Fruit fly (Drosophila melanogaster) whole organism, embryonic: ENCODE data around the gene Srg3.

Experiments used
- Adf1 ChIP-seq: fragments of 200-800 bp; sonication (Bioruptor generic); IDR thresholded peaks from 2 replicates; pipeline ENCODE4 v1.3.6; 2022; ENCODE audit warnings: missing biosample characterization, missing genetic modification characterization
- Awh ChIP-seq: fragments of 200-800 bp; sonication (Bioruptor generic); IDR thresholded peaks from 2 replicates; pipeline ENCODE4, ENCODE4 v1.3.6; 2022; ENCODE audit warnings: missing biosample characterization, missing genetic modification characterization
- CG10321 ChIP-seq: fragments of 200-800 bp; sonication (Bioruptor generic); IDR thresholded peaks from 2 replicates; pipeline ENCODE4 v1.3.6; 2022; ENCODE audit warnings: missing biosample characterization, missing genetic modification characterization
- CG11085 ChIP-seq: fragments of 200-800 bp; sonication (Bioruptor generic); IDR thresholded peaks from 2 replicates; pipeline ENCODE4 v1.3.6; 2022; ENCODE audit warnings: missing biosample characterization, missing genetic modification characterization
- CG12391 ChIP-seq: fragments of 200-800 bp; sonication (Bioruptor generic); optimal IDR thresholded peaks from 3 replicates; lab custom pipeline; 2018; ENCODE audit warnings: missing biosample characterization, mild to moderate bottlenecking, missing genetic modification characterization, moderate library complexity
- CG13775 ChIP-seq: fragments of 200-800 bp; sonication (Bioruptor generic); optimal IDR thresholded peaks from 3 replicates; lab custom pipeline; 2017; ENCODE audit warnings: missing biosample characterization, mild to moderate bottlenecking, missing genetic modification characterization
- CG17829 ChIP-seq: fragments of 200-800 bp; optimal IDR thresholded peaks from 2 replicates; lab custom pipeline; 2019; ENCODE audit warnings: missing biosample characterization, mild to moderate bottlenecking, missing genetic modification characterization, moderate library complexity
- CG18011 ChIP-seq: fragments of 200-800 bp; sonication (Bioruptor generic); optimal IDR thresholded peaks from 2 replicates; lab custom pipeline; 2017; ENCODE audit warnings: missing biosample characterization, missing genetic modification characterization, mild to moderate bottlenecking, moderate library complexity, missing genotype
- CG18764 ChIP-seq: fragments of 200-800 bp; sonication (Bioruptor generic); optimal IDR thresholded peaks from 3 replicates; lab custom pipeline; 2016; ENCODE audit warnings: missing biosample characterization, missing genetic modification characterization
- CG30403 ChIP-seq: fragments of 200-800 bp; sonication (Bioruptor generic); optimal IDR thresholded peaks from 3 replicates; lab custom pipeline; 2016; ENCODE audit warnings: missing biosample characterization, missing genetic modification characterization
- CG30431 ChIP-seq: fragments of 200-800 bp; sonication (Bioruptor generic); optimal IDR thresholded peaks from 2 replicates; lab custom pipeline; 2017; ENCODE audit warnings: missing biosample characterization, missing genetic modification characterization
- CG31365 ChIP-seq: fragments of 200-800 bp; sonication (Bioruptor generic); optimal IDR thresholded peaks from 2 replicates; lab custom pipeline; 2018; ENCODE audit warnings: missing biosample characterization, mild to moderate bottlenecking, missing genetic modification characterization
- CG34224 ChIP-seq: fragments of 200-800 bp; sonication (Bioruptor generic); IDR thresholded peaks from 3 replicates; pipeline ENCODE4 v1.3.6; 2022; ENCODE audit warnings: missing biosample characterization, missing genetic modification characterization; ENCODE audit not compliant: partially characterized antibody
- CG4360 ChIP-seq: fragments of 200-800 bp; sonication (Bioruptor generic); IDR thresholded peaks from 2 replicates; pipeline ENCODE4 v1.3.6; 2022; ENCODE audit warnings: missing biosample characterization, missing genetic modification characterization
- CG6683 ChIP-seq: fragments of 200-800 bp; sonication (Bioruptor generic); optimal IDR thresholded peaks from 2 replicates; lab custom pipeline; 2017; ENCODE audit warnings: missing biosample characterization, mild to moderate bottlenecking, missing genetic modification characterization, missing genetic modification reagents
- CG6765 ChIP-seq: fragments of 200-800 bp; sonication (Bioruptor generic); optimal IDR thresholded peaks from 3 replicates; lab custom pipeline; 2017; ENCODE audit warnings: missing biosample characterization, mild to moderate bottlenecking, missing genetic modification characterization
- D ChIP-seq, 2 experiments: fragments of 200-800 bp in 1 of 2; fragments of >200 bp in 1 of 2; sonication (Bioruptor generic) in 1 of 2; optimal IDR thresholded peaks; 2 replicates in 1 of 2; 3 replicates in 1 of 2; lab custom pipeline; 2017; ENCODE audit warnings: mild to moderate bottlenecking in 1 of 2, missing biosample characterization in 1 of 2, missing genetic modification characterization in 1 of 2, missing genetic modification reagents in 1 of 2
- Dip3 ChIP-seq: fragments of 200-800 bp; sonication (Bioruptor generic); optimal IDR thresholded peaks from 3 replicates; lab custom pipeline; 2016; ENCODE audit warnings: missing biosample characterization, missing genetic modification characterization
- HmgZ ChIP-seq: fragments of 200-800 bp; sonication (Bioruptor generic); optimal IDR thresholded peaks from 2 replicates; lab custom pipeline; 2018; ENCODE audit warnings: missing biosample characterization, mild to moderate bottlenecking, missing genetic modification characterization
- Hr78 ChIP-seq, 2 experiments: fragments of 200-800 bp in 1 of 2; fragments of >200 bp in 1 of 2; sonication (Bioruptor generic) in 1 of 2; optimal IDR thresholded peaks; 2 replicates each; lab custom pipeline; 2017 to 2019; ENCODE audit warnings: missing biosample characterization in 2 of 2, missing genetic modification characterization in 2 of 2, mild to moderate bottlenecking in 1 of 2, moderate library complexity in 1 of 2
- Jarid2 ChIP-seq: fragments of 200-800 bp; sonication (Bioruptor generic); optimal IDR thresholded peaks from 3 replicates; lab custom pipeline; 2017; ENCODE audit warnings: mild to moderate bottlenecking, missing biosample characterization, missing genetic modification reagents, missing genetic modification characterization
- MESR4 ChIP-seq: fragments of 200-800 bp; sonication (Bioruptor generic); optimal IDR thresholded peaks from 2 replicates; lab custom pipeline; 2018; ENCODE audit warnings: missing biosample characterization, mild to moderate bottlenecking, missing genetic modification characterization, moderate library complexity
- NC2β ChIP-seq: fragments of 200-800 bp; sonication (Bioruptor generic); optimal IDR thresholded peaks from 2 replicates; lab custom pipeline; 2016; ENCODE audit warnings: missing biosample characterization, missing genetic modification characterization
- Pdp1 ChIP-seq, 2 experiments: fragments of 200-800 bp; sonication (Bioruptor generic); optimal IDR thresholded peaks; 3 replicates each; lab custom pipeline; 2016; ENCODE audit warnings: missing biosample characterization in 2 of 2, missing genetic modification characterization in 2 of 2, mild to moderate bottlenecking in 1 of 2, moderate library complexity in 1 of 2
- Ptx1 ChIP-seq: fragments of 200-800 bp; sonication (Bioruptor generic); IDR thresholded peaks from 2 replicates; pipeline ENCODE4 v1.3.6; 2022; ENCODE audit warnings: missing biosample characterization, missing genetic modification characterization
- Scr ChIP-seq: fragments of 200-800 bp; sonication (Bioruptor generic); IDR thresholded peaks from 2 replicates; pipeline ENCODE4 v1.3.6; 2022; ENCODE audit warnings: missing biosample characterization, missing genetic modification characterization; ENCODE audit not compliant: partially characterized antibody
- Sry-β ChIP-seq: fragments of 200-800 bp; sonication (Bioruptor generic); optimal IDR thresholded peaks from 2 replicates; lab custom pipeline; 2018; ENCODE audit warnings: missing biosample characterization, mild to moderate bottlenecking, missing genetic modification characterization, moderate library complexity
- TFAM ChIP-seq: fragments of 200-800 bp; sonication (Bioruptor generic); optimal IDR thresholded peaks from 2 replicates; lab custom pipeline; 2017; ENCODE audit warnings: missing biosample characterization, missing genetic modification characterization, inconsistent platforms
- Xbp1 ChIP-seq: fragments of 200-800 bp; sonication (Bioruptor generic); optimal IDR thresholded peaks from 3 replicates; lab custom pipeline; 2016; ENCODE audit warnings: missing biosample characterization, mild to moderate bottlenecking, missing genetic modification characterization
- bsh ChIP-seq, 2 experiments: fragments of 200-800 bp; sonication (Bioruptor generic); optimal IDR thresholded peaks; 2 replicates each; lab custom pipeline; 2017 to 2018; ENCODE audit warnings: mild to moderate bottlenecking in 2 of 2, missing biosample characterization in 2 of 2, missing genetic modification characterization in 2 of 2, moderate library complexity in 1 of 2
- chn ChIP-seq: fragments of 200-800 bp; sonication (Bioruptor generic); optimal IDR thresholded peaks from 2 replicates; lab custom pipeline; 2016; ENCODE audit warnings: missing biosample characterization, missing genetic modification characterization
- en ChIP-seq: fragments of 200-800 bp; sonication (Bioruptor generic); optimal IDR thresholded peaks from 2 replicates; lab custom pipeline; 2016; ENCODE audit warnings: missing biosample characterization, missing genetic modification characterization
- fd102C ChIP-seq: fragments of 200-800 bp; sonication (Bioruptor generic); optimal IDR thresholded peaks from 2 replicates; lab custom pipeline; 2018; ENCODE audit warnings: missing biosample characterization, mild to moderate bottlenecking, missing genetic modification characterization, moderate library complexity
- fd3F ChIP-seq: fragments of 200-800 bp; sonication (Bioruptor generic); optimal IDR thresholded peaks from 2 replicates; lab custom pipeline; 2018; ENCODE audit warnings: missing biosample characterization, mild to moderate bottlenecking, missing genetic modification characterization, moderate library complexity
- lilli ChIP-seq: fragments of 200-800 bp; sonication (Bioruptor generic); optimal IDR thresholded peaks from 3 replicates; lab custom pipeline; 2016; ENCODE audit warnings: missing biosample characterization, missing genetic modification characterization
- mld ChIP-seq: fragments of 200-800 bp; sonication (Bioruptor generic); IDR thresholded peaks from 3 replicates; pipeline ENCODE4 v1.3.6; 2022; ENCODE audit warnings: missing biosample characterization, missing genetic modification characterization; ENCODE audit not compliant: partially characterized antibody
- onecut ChIP-seq: fragments of 200-800 bp; sonication (Bioruptor generic); IDR thresholded peaks from 2 replicates; pipeline ENCODE4 v1.3.6; 2022; ENCODE audit warnings: missing biosample characterization, missing genetic modification characterization
- otp ChIP-seq: fragments of 200-800 bp; sonication (Bioruptor generic); IDR thresholded peaks from 3 replicates; pipeline ENCODE4, ENCODE4 v1.3.6; 2022; ENCODE audit warnings: missing biosample characterization, missing genetic modification characterization
- pfk ChIP-seq: fragments of 200-800 bp; sonication (Bioruptor generic); optimal IDR thresholded peaks from 2 replicates; lab custom pipeline; 2018; ENCODE audit warnings: missing biosample characterization, mild to moderate bottlenecking, missing genetic modification characterization, moderate library complexity
- repo ChIP-seq: fragments of 200-800 bp; sonication (Bioruptor generic); optimal IDR thresholded peaks from 2 replicates; lab custom pipeline; 2016; ENCODE audit warnings: missing biosample characterization, missing genetic modification characterization
- row ChIP-seq: fragments of 200-800 bp; sonication (Bioruptor generic); IDR thresholded peaks from 3 replicates; pipeline ENCODE4 v1.3.6; 2022; ENCODE audit warnings: missing biosample characterization, missing genetic modification characterization
- run ChIP-seq: fragments of 200-800 bp; sonication (Bioruptor generic); optimal IDR thresholded peaks from 3 replicates; lab custom pipeline; 2018; ENCODE audit warnings: missing biosample characterization, mild to moderate bottlenecking, missing genetic modification characterization
- scrt ChIP-seq: fragments of 200-800 bp; sonication (Bioruptor generic); optimal IDR thresholded peaks from 2 replicates; lab custom pipeline; 2018; ENCODE audit warnings: missing biosample characterization, mild to moderate bottlenecking, missing genetic modification characterization, moderate library complexity
- sim ChIP-seq: fragments of 200-800 bp; sonication (Bioruptor generic); IDR thresholded peaks from 2 replicates; pipeline ENCODE4 v1.3.6; 2022; ENCODE audit warnings: missing biosample characterization, missing genetic modification characterization
- sisA ChIP-seq: fragments of 200-800 bp; sonication (Bioruptor generic); IDR thresholded peaks from 2 replicates; pipeline ENCODE4 v1.3.6; 2022; ENCODE audit warnings: missing biosample characterization, missing genetic modification characterization
- slou ChIP-seq: fragments of 200-800 bp; sonication (Bioruptor generic); optimal IDR thresholded peaks from 3 replicates; lab custom pipeline; 2016; ENCODE audit warnings: missing biosample characterization, missing genetic modification characterization
- stc ChIP-seq: fragments of 200-800 bp; sonication (Bioruptor generic); IDR thresholded peaks from 2 replicates; pipeline ENCODE4 v1.3.6; 2022; ENCODE audit warnings: missing biosample characterization, missing genetic modification characterization
- tna ChIP-seq: fragments of 200-800 bp; sonication (Bioruptor generic); IDR thresholded peaks from 2 replicates; pipeline ENCODE4 v1.3.6; 2022; ENCODE audit warnings: missing biosample characterization, missing genetic modification characterization; ENCODE audit not compliant: partially characterized antibody
- zfh1 ChIP-seq: fragments of 200-800 bp; sonication (Bioruptor generic); IDR thresholded peaks from 3 replicates; pipeline ENCODE4 v1.3.6; 2022; ENCODE audit warnings: missing biosample characterization, missing genetic modification characterization

Srg3 gene

dm6 chr3L:9461670-9462246 lies 18.7 kb downstream of the Srg3 start (continued):
- no peak for TF ChIP-seq pfk (GFP tag; lab: Kevin White, UChicago)
- peak; percentile 31 for TF ChIP-seq chn (GFP tag; lab: Kevin White, UChicago)
- TF ChIP-seq CG30431 (GFP tag; lab: Kevin White, UChicago), result peak; percentile 27
- 0 out of 3 replicates have a peak, but pooled peaks have one; percentile 51 for TF ChIP-seq zfh1
- no peak for TF ChIP-seq CG6765 (GFP tag; lab: Kevin White, UChicago)
- peak in 1 of 2 experiments; percentile 3 for TF ChIP-seq Pdp1 (GFP tag; optimal IDR thresholded peaks at IDR 0.05; lab: Kevin White, UChicago)
- TF ChIP-seq CG34224 (GFP tag; lab: Robert Waterston, UW), result 0 out of 3 replicates have a peak, but pooled peaks have one; percentile 26
- no peak for TF ChIP-seq MESR4 (GFP tag; lab: Kevin White, UChicago)
- peak; percentile 41 for TF ChIP-seq sisA (GFP tag; lab: Robert Waterston, UW)
- no peak for TF ChIP-seq run (tag; lab: Kevin White, UChicago)
- TF ChIP-seq Xbp1 (GFP tag; lab: Kevin White, UChicago), result peak; percentile 23
- TF ChIP-seq D (optimal IDR thresholded peaks at IDR 0.05; lab: Kevin White, UChicago), result peak; percentile 58
- TF ChIP-seq D (GFP tag; optimal IDR thresholded peaks at IDR 0.05; lab: Kevin White, UChicago), result no peak
- no peak; the same call in 2 of the 3 replicates for TF ChIP-seq row
- no peak for TF ChIP-seq fd3F
- no peak for TF ChIP-seq Sry-β (GFP tag; lab: Kevin White, UChicago)
- TF ChIP-seq repo (GFP tag; lab: Kevin White, UChicago), result no peak
- no peak for TF ChIP-seq CG17829 (tag; lab: Kevin White, UChicago)
- no peak for TF ChIP-seq CG13775 (GFP tag; lab: Kevin White, UChicago)
- peak; percentile 1 for TF ChIP-seq NC2β
- 0 out of 2 replicates have a peak, but pooled peaks have one; percentile 27 for TF ChIP-seq stc (GFP tag; lab: Robert Waterston, UW)
- TF ChIP-seq tna (GFP tag; lab: Robert Waterston, UW), result no peak
- peak in 1 of 2 experiments; percentile 62 for TF ChIP-seq bsh (GFP tag; optimal IDR thresholded peaks at IDR 0.05; lab: Kevin White, UChicago)
- TF ChIP-seq otp (GFP tag; lab: Robert Waterston, UW), result peak; percentile 42; the same call in 2 of the 3 replicates
- peak; percentile 19 for TF ChIP-seq HmgZ (tag; lab: Kevin White, UChicago)
- no peak for TF ChIP-seq CG30403 (GFP tag; lab: Kevin White, UChicago)
- TF ChIP-seq Adf1 (GFP tag; lab: Robert Waterston, UW), result no peak
- no peak for TF ChIP-seq CG6683
- no peak for TF ChIP-seq Awh (GFP tag; lab: Robert Waterston, UW)
- no peak for TF ChIP-seq CG11085 (GFP tag; lab: Robert Waterston, UW)
- TF ChIP-seq Hr78 (GFP tag; optimal IDR thresholded peaks at IDR 0.05; lab: Kevin White, UChicago), result no peak
- TF ChIP-seq Scr (GFP tag; lab: Robert Waterston, UW), result no peak
- no peak for TF ChIP-seq CG10321 (GFP tag; lab: Robert Waterston, UW)
- TF ChIP-seq en (GFP tag; lab: Kevin White, UChicago), result no peak
- no peak for TF ChIP-seq CG18011
- TF ChIP-seq Jarid2 (GFP tag; lab: Kevin White, UChicago), result peak; percentile 10
- peak; percentile 55 for TF ChIP-seq Ptx1 (GFP tag; lab: Robert Waterston, UW)
- no peak for TF ChIP-seq onecut (GFP tag; lab: Robert Waterston, UW)
- peak; percentile 48; the same call in 1 of the 3 replicates for TF ChIP-seq mld (GFP tag; lab: Robert Waterston, UW)
- TF ChIP-seq scrt, result no peak
- peak; percentile 66 for TF ChIP-seq CG4360 (GFP tag; lab: Robert Waterston, UW)
- no peak for TF ChIP-seq TFAM (GFP tag; lab: Kevin White, UChicago)
- TF ChIP-seq sim, result no peak
- no peak for TF ChIP-seq lilli (GFP tag; lab: Kevin White, UChicago)
- TF ChIP-seq slou (GFP tag; lab: Kevin White, UChicago), result no peak
- TF ChIP-seq CG18764 (GFP tag; lab: Kevin White, UChicago), result peak; percentile 28
- peak; percentile 71 for TF ChIP-seq fd102C (GFP tag; lab: Kevin White, UChicago)
- no peak for TF ChIP-seq CG12391 (tag; lab: Kevin White, UChicago)
- TF ChIP-seq CG31365, result no peak
- TF ChIP-seq Dip3, result peak; percentile 47
